Fruit fly (Drosophila melanogaster): ENCODE results near the gene CG7453.

CG7453 gene

dm6 chrX:19166152-19166935, 13.6 kb upstream of the CG7453 start (continued):
- no peak for TF ChIP-seq prd (optimal IDR thresholded peaks at IDR 0.05)
- TF ChIP-seq prd (GFP tag; IDR thresholded peaks at IDR 0.05), result no peak; the same call in 2 of the 3 replicates
- no peak for TF ChIP-seq abd-A (tag; optimal IDR thresholded peaks at IDR 0.05)
- TF ChIP-seq Myb (GFP tag; optimal IDR thresholded peaks at IDR 0.05), result no peak
- peak; percentile 74 for TF ChIP-seq CG15479 (GFP tag; optimal IDR thresholded peaks at IDR 0.05)
- TF ChIP-seq row (GFP tag; IDR thresholded peaks at IDR 0.05), result peak; percentile 49; the same call in 2 of the 3 replicates
- no peak for TF ChIP-seq Rx (GFP tag; IDR thresholded peaks at IDR 0.05)
- no peak for TF ChIP-seq Jarid2 (GFP tag; optimal IDR thresholded peaks at IDR 0.05)
- TF ChIP-seq emc (GFP tag; optimal IDR thresholded peaks at IDR 0.05), result no peak
- no peak for TF ChIP-seq CG18764 (GFP tag; optimal IDR thresholded peaks at IDR 0.05)
- 0 out of 2 replicates have a peak, but pooled peaks have one; percentile 20 for TF ChIP-seq CG32532 (GFP tag; IDR thresholded peaks at IDR 0.05)
- TF ChIP-seq Lpt (GFP tag; optimal IDR thresholded peaks at IDR 0.05), result no peak
- no peak for TF ChIP-seq TFAM (GFP tag; optimal IDR thresholded peaks at IDR 0.05)
- no peak for TF ChIP-seq CG12299 (tag; optimal IDR thresholded peaks at IDR 0.05)
- TF ChIP-seq mam (GFP tag; optimal IDR thresholded peaks at IDR 0.05), result peak; percentile 42
- TF ChIP-seq CG17568 (GFP tag; optimal IDR thresholded peaks at IDR 0.05), result no peak
- TF ChIP-seq cas (GFP tag; IDR thresholded peaks at IDR 0.05), result no peak
- no peak for TF ChIP-seq kay (GFP tag; optimal IDR thresholded peaks at IDR 0.05)
- TF ChIP-seq CG6689 (GFP tag; IDR thresholded peaks at IDR 0.05), result no peak
- no peak for TF ChIP-seq zen2 (GFP tag; IDR thresholded peaks at IDR 0.05; ENCODE audit: partially characterized antibody)
- no peak for TF ChIP-seq CG15073 (GFP tag; optimal IDR thresholded peaks at IDR 0.05)
- no peak for TF ChIP-seq sim (GFP tag; IDR thresholded peaks at IDR 0.05)
- peak; percentile 74 for TF ChIP-seq CG11504 (tag; optimal IDR thresholded peaks at IDR 0.05)
- no peak for TF ChIP-seq CG7372 (GFP tag; IDR thresholded peaks at IDR 0.05)
- TF ChIP-seq MESR4 (GFP tag; optimal IDR thresholded peaks at IDR 0.05), result no peak
- TF ChIP-seq CG4730 (GFP tag; IDR thresholded peaks at IDR 0.05), result no peak
- TF ChIP-seq Neu2 (GFP tag; optimal IDR thresholded peaks at IDR 0.05; ENCODE audit: borderline replicate concordance), result no peak
- TF ChIP-seq btn (GFP tag; optimal IDR thresholded peaks at IDR 0.05), result no peak
- TF ChIP-seq CG2712 (tag; optimal IDR thresholded peaks at IDR 0.05), result peak; percentile 18
- no peak for TF ChIP-seq Tbp (GFP tag; optimal IDR thresholded peaks at IDR 0.05)
- no peak for TF ChIP-seq disco-r (GFP tag; optimal IDR thresholded peaks at IDR 0.05)
- TF ChIP-seq CG8765 (GFP tag; IDR thresholded peaks at IDR 0.05), result no peak
- TF ChIP-seq C15 (GFP tag; IDR thresholded peaks at IDR 0.05), result no peak
- TF ChIP-seq CG1233 (GFP tag; optimal IDR thresholded peaks at IDR 0.05), result no peak
- TF ChIP-seq Aef1 (GFP tag; IDR thresholded peaks at IDR 0.05), result no peak
- TF ChIP-seq CG10462 (GFP tag; optimal IDR thresholded peaks at IDR 0.05), result no peak
- TF ChIP-seq CG3065 (GFP tag; optimal IDR thresholded peaks at IDR 0.05), result no peak
- TF ChIP-seq so (GFP tag; IDR thresholded peaks at IDR 0.05), result no peak
- no peak for TF ChIP-seq CG10654 (GFP tag; optimal IDR thresholded peaks at IDR 0.05)
- no peak for TF ChIP-seq CG4360 (GFP tag; IDR thresholded peaks at IDR 0.05)
- no peak for TF ChIP-seq wek (GFP tag; optimal IDR thresholded peaks at IDR 0.05)
- TF ChIP-seq GATAe (GFP tag; conservative IDR thresholded peaks at IDR 0.05), result 0 out of 2 replicates have a peak, but pooled peaks have one; percentile 23
- no peak for TF ChIP-seq Poxn (GFP tag; IDR thresholded peaks at IDR 0.05)
- no peak for TF ChIP-seq Fer2 (tag; optimal IDR thresholded peaks at IDR 0.05)
- TF ChIP-seq ind (GFP tag; optimal IDR thresholded peaks at IDR 0.05), result peak; percentile 35
- TF ChIP-seq ewg (GFP tag; optimal IDR thresholded peaks at IDR 0.05), result no peak
- TF ChIP-seq sima (GFP tag; optimal IDR thresholded peaks at IDR 0.05), result no peak
- peak; percentile 3 for TF ChIP-seq CG8281 (tag; optimal IDR thresholded peaks at IDR 0.05)
- peak; percentile 34 for TF ChIP-seq CG18476 (GFP tag; optimal IDR thresholded peaks at IDR 0.05)
- no peak for TF ChIP-seq HmgZ (tag; optimal IDR thresholded peaks at IDR 0.05)
- TF ChIP-seq fd102C (GFP tag; optimal IDR thresholded peaks at IDR 0.05), result no peak
